Worm (Caenorhabditis elegans) whole organism, L4 larva: ENCODE measurements around the gene gsy-1.

ENCODE experiments used
- F49E8.2 ChIP-seq: sonication (generic microtip); optimal IDR thresholded peaks from 2 replicates; lab custom pipeline; 2016; ENCODE audit warnings: missing compliant biosample characterization, mild to moderate bottlenecking, missing genetic modification characterization, borderline replicate concordance
- T20F7.1 ChIP-seq: fragments of 200-800 bp; sonication (Bioruptor generic); optimal IDR thresholded peaks from 2 replicates; lab custom pipeline; 2018; ENCODE audit warnings: mild to moderate bottlenecking, missing genetic modification characterization, missing compliant biosample characterization
- Y5F2A.4 ChIP-seq: fragments of 200-800 bp; sonication (Bioruptor generic); optimal IDR thresholded peaks from 2 replicates; lab custom pipeline; 2018; ENCODE audit warnings: mild to moderate bottlenecking, missing genetic modification characterization, missing compliant biosample characterization
- ctbp-1 ChIP-seq: fragments of 200-800 bp; sonication (Bioruptor generic); IDR thresholded peaks from 2 replicates; pipeline ENCODE4 v1.3.6; 2022; ENCODE audit warnings: missing genetic modification reagents, missing genetic modification characterization, missing compliant biosample characterization
- dpl-1 ChIP-seq: fragments of 150-350 bp; optimal IDR thresholded peaks from 2 replicates; lab custom pipeline; 2014; ENCODE audit warnings: missing biosample characterization, missing genetic modification reagents, missing genetic modification characterization
- duxl-1 ChIP-seq: sonication (generic microtip); optimal IDR thresholded peaks from 2 replicates; lab custom pipeline; 2016; ENCODE audit warnings: mild to moderate bottlenecking, missing genetic modification characterization, moderate library complexity, missing compliant biosample characterization; ENCODE audit not compliant: poor library complexity
- fos-1 ChIP-seq: fragments of 150-350 bp; optimal IDR thresholded peaks from 2 replicates; lab custom pipeline; 2014; ENCODE audit warnings: missing biosample characterization, missing genetic modification characterization
- mdl-1 ChIP-seq, 2 experiments: fragments of 150-350 bp in 1 of 2; sonication (generic microtip) in 1 of 2; optimal IDR thresholded peaks; 2 replicates each; lab custom pipeline; 2014 to 2017; ENCODE audit warnings: missing biosample characterization in 2 of 2, missing genetic modification characterization in 2 of 2
- nhr-102 ChIP-seq: sonication (generic microtip); optimal IDR thresholded peaks from 2 replicates; lab custom pipeline; 2016; ENCODE audit warnings: mild to moderate bottlenecking, missing genetic modification characterization, moderate library complexity, missing compliant biosample characterization
- nhr-41 ChIP-seq: fragments of 200-800 bp; sonication (Bioruptor generic); IDR thresholded peaks from 2 replicates; pipeline ENCODE4 v1.3.6; 2022; ENCODE audit warnings: missing genetic modification reagents, missing genetic modification characterization, missing compliant biosample characterization
- nhr-6 ChIP-seq: fragments of 150-350 bp; optimal IDR thresholded peaks from 2 replicates; lab custom pipeline; 2014; ENCODE audit warnings: missing biosample characterization, missing genetic modification characterization
- saeg-2 ChIP-seq: fragments of 200-800 bp; sonication (Bioruptor generic); IDR thresholded peaks from 2 replicates; pipeline ENCODE4 v1.3.6; 2022; ENCODE audit warnings: missing genetic modification reagents, missing genetic modification characterization, missing compliant biosample characterization
- spr-1 ChIP-seq: sonication (generic microtip); optimal IDR thresholded peaks from 2 replicates; lab custom pipeline; 2016; ENCODE audit warnings: mild to moderate bottlenecking, missing genetic modification characterization, missing compliant biosample characterization
- ztf-11 ChIP-seq: fragments of 150-350 bp; optimal IDR thresholded peaks from 2 replicates; lab custom pipeline; 2014; ENCODE audit warnings: missing biosample characterization, missing genetic modification characterization

DNA sequence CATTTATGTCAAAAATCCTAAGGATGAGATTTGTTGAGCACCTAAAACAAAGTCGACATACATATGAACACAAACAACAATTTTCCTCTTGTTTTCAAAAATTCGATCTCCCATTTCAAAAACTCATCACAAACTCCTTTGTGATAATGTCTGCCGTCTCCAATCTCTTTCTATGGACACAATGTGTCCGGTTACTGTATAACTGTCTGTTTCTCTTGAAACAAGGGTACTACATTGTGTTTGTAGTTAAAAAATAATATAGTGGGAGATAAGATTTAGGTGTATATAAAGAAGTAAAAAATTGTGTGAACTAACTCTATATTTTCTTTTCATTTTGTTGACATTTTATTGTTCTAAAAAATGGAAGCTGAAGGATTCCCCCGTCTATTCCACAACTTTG lies 47.6 kb downstream of the gsy-1 start, which contains the start of gene bcmo-1:
- TF ChIP-seq saeg-2 (no peak), ztf-11 (tag; lab: Kevin White, UChicago) (no peak), fos-1 (tag; lab: Kevin White, UChicago) (no peak), nhr-6 (tag; lab: Kevin White, UChicago) (no peak), nhr-102 (no peak), T20F7.1 (no peak), mdl-1 (tag; optimal IDR thresholded peaks at IDR 0.05; lab: Kevin White, UChicago) (no peak), F49E8.2 (no peak), Y5F2A.4 (GFP tag; lab: Kevin White, UChicago) (no peak), ctbp-1 (GFP tag; lab: Robert Waterston, UW) (no peak), nhr-41 (GFP tag; lab: Robert Waterston, UW) (no peak), dpl-1 (GFP tag; lab: Kevin White, UChicago) (no peak), duxl-1 (tag; lab: Kevin White, UChicago) (no peak), spr-1 (tag; lab: Kevin White, UChicago) (no peak)
